Worm (Caenorhabditis elegans) whole organism, mixed stage, embryonic: ENCODE measurements around the gene chil-3.
"Not testable (repeated sequence)": the region's sequence is repeated elsewhere in the genome, so short reads cannot be mapped to it uniquely, and the experiment has no call there.

Experiments used
- bed-3 ChIP-seq: fragments of 200-800 bp; sonication (Bioruptor generic); optimal IDR thresholded peaks from 3 replicates; lab custom pipeline; 2018; ENCODE audit warnings: mild to moderate bottlenecking, missing genetic modification characterization, moderate library complexity, missing compliant biosample characterization
- blmp-1 ChIP-seq: fragments of 150-350 bp; optimal IDR thresholded peaks from 2 replicates; lab custom pipeline; 2014; ENCODE audit warnings: missing biosample characterization, missing genetic modification characterization
- ceh-39 ChIP-seq: fragments of 150-350 bp; optimal IDR thresholded peaks from 2 replicates; lab custom pipeline; 2014; ENCODE audit warnings: missing biosample characterization, missing genetic modification characterization
- ceh-43 ChIP-seq: fragments of 200-800 bp; sonication (Bioruptor generic); optimal IDR thresholded peaks from 2 replicates; lab custom pipeline; 2018; ENCODE audit warnings: mild to moderate bottlenecking, missing genetic modification characterization, moderate library complexity, missing compliant biosample characterization
- ceh-83 ChIP-seq: fragments of 200-800 bp; sonication (Bioruptor generic); optimal IDR thresholded peaks from 2 replicates; lab custom pipeline; 2018; ENCODE audit warnings: mild to moderate bottlenecking, missing genetic modification characterization, missing compliant biosample characterization
- ces-1 ChIP-seq: fragments of 150-350 bp; optimal IDR thresholded peaks from 2 replicates; lab custom pipeline; 2014; ENCODE audit warnings: missing biosample characterization, missing genetic modification reagents, missing genetic modification characterization
- cnd-1 ChIP-seq: fragments of 200-800 bp; sonication (Bioruptor generic); optimal IDR thresholded peaks from 2 replicates; lab custom pipeline; 2018; ENCODE audit warnings: mild to moderate bottlenecking, missing genetic modification characterization, missing compliant biosample characterization
- drap-1 ChIP-seq: fragments of 200-800 bp; sonication (Bioruptor generic); optimal IDR thresholded peaks from 3 replicates; lab custom pipeline; 2018; ENCODE audit warnings: mild to moderate bottlenecking, missing genetic modification characterization, missing compliant biosample characterization
- elt-1 ChIP-seq: sonication (generic microtip); optimal IDR thresholded peaks from 2 replicates; lab custom pipeline; 2017; ENCODE audit warnings: missing genetic modification characterization, mild to moderate bottlenecking, missing compliant biosample characterization, antibody characterized with exemption, moderate library complexity, borderline replicate concordance; ENCODE audit not compliant: insufficient read depth
- elt-3 ChIP-seq: fragments of 150-350 bp; optimal IDR thresholded peaks from 2 replicates; lab custom pipeline; 2014; ENCODE audit warnings: missing biosample characterization, missing genetic modification characterization
- flh-1 ChIP-seq: fragments of 200-800 bp; sonication (Bioruptor generic); optimal IDR thresholded peaks from 2 replicates; lab custom pipeline; 2018; ENCODE audit warnings: mild to moderate bottlenecking, missing genetic modification characterization, moderate library complexity, missing compliant biosample characterization
- ham-2 ChIP-seq: fragments of 200-800 bp; sonication (Bioruptor generic); optimal IDR thresholded peaks from 2 replicates; lab custom pipeline; 2018; ENCODE audit warnings: mild to moderate bottlenecking, missing genetic modification characterization, missing compliant biosample characterization
- lin-13 ChIP-seq: fragments of 150-350 bp; optimal IDR thresholded peaks from 2 replicates; lab custom pipeline; 2014; ENCODE audit warnings: missing biosample characterization, missing genetic modification characterization
- lin-32 ChIP-seq: fragments of 200-800 bp; sonication (Bioruptor generic); optimal IDR thresholded peaks from 2 replicates; lab custom pipeline; 2018; ENCODE audit warnings: mild to moderate bottlenecking, missing genetic modification characterization, missing compliant biosample characterization
- lsy-2 ChIP-seq: fragments of 150-350 bp; optimal IDR thresholded peaks from 2 replicates; lab custom pipeline; 2014; ENCODE audit warnings: missing biosample characterization, missing genetic modification characterization
- mab-5 ChIP-seq: fragments of 150-350 bp; optimal IDR thresholded peaks from 2 replicates; lab custom pipeline; 2014; ENCODE audit warnings: missing biosample characterization, missing genetic modification characterization
- mep-1 ChIP-seq: fragments of 150-350 bp; optimal IDR thresholded peaks from 2 replicates; lab custom pipeline; 2017; ENCODE audit warnings: missing biosample characterization, missing genetic modification reagents, missing genetic modification characterization, inconsistent platforms
- mls-2 ChIP-seq: sonication (generic microtip); optimal IDR thresholded peaks from 2 replicates; lab custom pipeline; 2016; ENCODE audit warnings: mild to moderate bottlenecking, missing genetic modification characterization, moderate library complexity, missing compliant biosample characterization
- nhr-12 ChIP-seq: fragments of 150-350 bp; optimal IDR thresholded peaks from 2 replicates; lab custom pipeline; 2014; ENCODE audit warnings: missing biosample characterization, missing genetic modification characterization
- nhr-2 ChIP-seq: fragments of 150-350 bp; optimal IDR thresholded peaks from 2 replicates; lab custom pipeline; 2014; ENCODE audit warnings: missing biosample characterization, missing genetic modification characterization
- nhr-237 ChIP-seq: fragments of 150-350 bp; optimal IDR thresholded peaks from 2 replicates; lab custom pipeline; 2014; ENCODE audit warnings: missing biosample characterization, missing genetic modification characterization
- nhr-28 ChIP-seq: fragments of 150-350 bp; optimal IDR thresholded peaks from 2 replicates; lab custom pipeline; 2014; ENCODE audit warnings: missing biosample characterization, missing genetic modification characterization
- nhr-76 ChIP-seq: sonication (generic microtip); optimal IDR thresholded peaks from 2 replicates; lab custom pipeline; 2017; ENCODE audit warnings: missing biosample characterization, missing genetic modification characterization
- pha-4 ChIP-seq: fragments of 150-350 bp; optimal IDR thresholded peaks from 2 replicates; lab custom pipeline; 2018; ENCODE audit warnings: missing biosample characterization, missing genetic modification reagents, missing genetic modification characterization
- sem-2 ChIP-seq: fragments of 200-800 bp; sonication (Bioruptor generic); optimal IDR thresholded peaks from 2 replicates; lab custom pipeline; 2018; ENCODE audit warnings: mild to moderate bottlenecking, missing genetic modification characterization, missing compliant biosample characterization
- snpc-4 ChIP-seq: fragments of 150-350 bp; optimal IDR thresholded peaks from 2 replicates; lab custom pipeline; 2014; ENCODE audit warnings: missing biosample characterization, missing genetic modification characterization
- sptf-1 ChIP-seq: sonication (generic microtip); optimal IDR thresholded peaks from 2 replicates; lab custom pipeline; 2017; ENCODE audit warnings: mild to moderate bottlenecking, missing genetic modification characterization, moderate library complexity, missing compliant biosample characterization
- tbx-8 ChIP-seq: fragments of 200-800 bp; sonication (Bioruptor generic); optimal IDR thresholded peaks from 2 replicates; lab custom pipeline; 2018; ENCODE audit warnings: mild to moderate bottlenecking, missing genetic modification characterization, moderate library complexity, missing compliant biosample characterization
- unc-120 ChIP-seq: sonication (generic microtip); optimal IDR thresholded peaks from 2 replicates; lab custom pipeline; 2017; ENCODE audit warnings: missing genetic modification characterization, missing compliant biosample characterization; ENCODE audit not compliant: poor library complexity, severe bottlenecking
- unc-39 ChIP-seq: fragments of 150-350 bp; optimal IDR thresholded peaks from 2 replicates; lab custom pipeline; 2014; ENCODE audit warnings: missing biosample characterization, missing genetic modification characterization
- unc-62 ChIP-seq: fragments of 150-350 bp; optimal IDR thresholded peaks from 2 replicates; lab custom pipeline; 2014; ENCODE audit warnings: missing biosample characterization, missing genetic modification reagents, missing genetic modification characterization
- zip-8 ChIP-seq: fragments of 150-350 bp; optimal IDR thresholded peaks from 2 replicates; lab custom pipeline; 2014; ENCODE audit warnings: missing biosample characterization, missing genetic modification characterization
- ztf-11 ChIP-seq: fragments of 150-350 bp; optimal IDR thresholded peaks from 2 replicates; lab custom pipeline; 2014; ENCODE audit warnings: missing biosample characterization, missing genetic modification characterization

The chil-3 gene

DNA sequence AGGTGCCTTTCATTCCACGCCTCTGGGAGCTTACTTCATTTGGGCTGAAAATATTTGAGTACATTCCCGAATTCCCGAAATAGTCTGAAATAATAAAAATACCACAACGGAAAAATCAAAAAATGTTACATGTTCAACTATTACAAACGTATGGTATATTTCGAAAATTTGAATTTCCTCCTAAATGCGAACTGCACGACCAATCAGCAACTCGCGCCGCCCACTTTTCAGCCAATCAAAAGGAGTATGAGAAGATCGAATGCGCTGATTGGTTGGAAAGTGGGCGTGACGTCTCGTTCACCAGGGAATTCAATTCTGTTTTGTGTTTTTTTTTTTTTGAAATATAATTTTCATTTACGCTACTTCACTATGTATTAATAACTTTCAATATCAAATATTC, 7.4 kb upstream of the chil-3 start, which contains the start of gene old-1:
Gene old-1, minus strand, starts transcription at position 50 of the 400 bp plus-strand sequence.
- TF ChIP-seq nhr-76 (tag; lab: Kevin White, UChicago) (no peak), tbx-8 (GFP tag; lab: Kevin White, UChicago) (no peak), unc-39 (tag; lab: Kevin White, UChicago) (no peak), drap-1 (no peak), unc-62 (GFP tag; lab: Kevin White, UChicago) (no peak), blmp-1 (tag; lab: Kevin White, UChicago) (no peak), nhr-237 (tag; lab: Kevin White, UChicago) (no peak), flh-1 (GFP tag; lab: Kevin White, UChicago) (no peak), snpc-4 (tag; lab: Kevin White, UChicago) (no peak), sem-2 (GFP tag; lab: Kevin White, UChicago) (no peak), ces-1 (GFP tag; lab: Kevin White, UChicago) (no peak), ham-2 (GFP tag; lab: Kevin White, UChicago) (no peak), lsy-2 (tag; lab: Kevin White, UChicago) (no peak), lin-13 (tag; lab: Kevin White, UChicago) (no peak), cnd-1 (tag; lab: Kevin White, UChicago) (no peak), ceh-43 (no peak), lin-32 (no peak), zip-8 (no peak), mls-2 (tag; lab: Kevin White, UChicago) (no peak), elt-1 (tag; lab: Kevin White, UChicago) (no peak)

DNA sequence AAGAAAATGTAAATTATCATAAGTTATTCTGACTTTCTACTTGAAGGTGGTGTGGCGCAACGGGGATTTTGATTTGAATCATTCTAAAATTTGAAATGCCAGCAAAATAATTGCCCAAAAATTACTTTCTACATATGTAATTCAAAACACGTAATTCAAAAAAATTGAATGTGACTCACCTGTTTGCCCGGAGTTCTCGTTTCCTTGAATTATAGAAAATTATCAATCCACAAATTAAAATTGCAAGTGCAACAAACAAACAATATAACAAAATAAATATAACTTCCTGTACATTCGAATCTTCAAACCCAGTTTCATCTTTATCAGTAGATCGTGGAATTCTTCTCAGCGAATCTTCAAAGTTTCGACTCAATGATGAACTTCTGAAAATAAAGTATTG, 6.9 kb upstream of the chil-3 start:
- TF ChIP-seq ceh-39 (no peak), mab-5 (tag; lab: Kevin White, UChicago) (no peak), nhr-12 (tag; lab: Kevin White, UChicago) (no peak), elt-3 (tag; lab: Kevin White, UChicago) (no peak), drap-1 (no peak), unc-62 (GFP tag; lab: Kevin White, UChicago) (no peak), mep-1 (tag; lab: Kevin White, UChicago) (no peak), unc-120 (tag; lab: Kevin White, UChicago) (no peak), mls-2 (tag; lab: Kevin White, UChicago) (no peak), lin-13 (tag; lab: Kevin White, UChicago) (no peak), blmp-1 (tag; lab: Kevin White, UChicago) (no peak), tbx-8 (GFP tag; lab: Kevin White, UChicago) (no peak), lsy-2 (tag; lab: Kevin White, UChicago) (no peak), lin-32 (no peak), nhr-28 (tag; lab: Kevin White, UChicago) (no peak), nhr-76 (tag; lab: Kevin White, UChicago) (no peak), ceh-43 (no peak), nhr-2 (tag; lab: Kevin White, UChicago) (no peak)

DNA sequence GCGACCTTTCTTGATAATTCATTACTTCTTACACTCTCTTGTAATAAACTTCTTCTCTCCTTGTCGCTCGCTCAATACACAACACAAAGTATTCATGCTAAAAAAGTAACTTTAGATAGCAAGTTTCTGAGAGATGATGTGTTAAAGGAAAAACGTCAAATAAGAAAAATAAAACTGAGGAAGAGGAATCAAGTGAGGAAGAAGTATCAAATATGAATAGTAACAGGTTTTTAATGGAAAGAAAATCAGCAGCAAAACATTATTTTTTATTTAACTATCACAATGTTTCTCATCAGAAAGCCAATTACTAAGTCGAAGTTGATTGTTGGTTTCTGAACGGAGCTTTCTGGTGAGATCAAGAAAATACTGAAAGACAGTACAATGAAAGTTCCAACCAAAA, 5.1 kb upstream of the chil-3 start, which contains the start of gene chil-1:
Gene chil-1, minus strand, starts transcription at position 101 of the 400 bp plus-strand sequence.
- not testable (repeated sequence) for TF ChIP-seq nhr-12, mls-2, snpc-4 (tag; lab: Kevin White, UChicago)

ce11 chrII:9862147-9862546, 853 bp upstream of the chil-3 start, which contains the start of gene C08H9.18:
C08H9.18 (minus strand) TSS chrII:9862247.
- TF ChIP-seq blmp-1 (tag; lab: Kevin White, UChicago), result no peak
- no peak for TF ChIP-seq bed-3 (GFP tag; lab: Kevin White, UChicago)
- no peak for TF ChIP-seq nhr-28 (tag; lab: Kevin White, UChicago)
- no peak for TF ChIP-seq ztf-11
- TF ChIP-seq, all 35 proteins: peak for 0

DNA sequence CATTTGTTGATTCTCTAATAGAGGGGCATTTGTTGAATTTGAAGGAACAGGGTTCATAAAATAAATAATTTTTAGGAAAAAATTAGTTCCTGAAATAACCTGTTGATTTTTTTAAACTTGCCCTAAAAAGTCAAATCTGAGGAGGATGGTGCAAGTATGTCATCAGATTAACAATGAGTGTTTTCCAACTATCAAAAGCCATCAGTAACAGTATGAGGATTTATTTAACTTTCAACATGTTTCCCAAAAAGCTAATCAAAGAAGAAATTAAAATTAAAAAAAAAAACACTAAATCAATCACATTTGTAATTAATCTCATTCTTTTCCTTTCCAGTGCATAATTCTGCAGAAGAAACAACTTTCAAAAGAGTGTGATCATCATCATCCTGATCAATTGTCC, 1.7 kb downstream of the chil-3 start, which contains the start of gene chil-5:
Gene chil-5, minus strand, starts transcription at position 101 of the 400 bp plus-strand sequence.
- TF ChIP-seq elt-3 (tag; lab: Kevin White, UChicago) (no peak), sptf-1 (tag; lab: Kevin White, UChicago) (no peak), unc-62 (GFP tag; lab: Kevin White, UChicago) (no peak), ztf-11 (no peak), lsy-2 (tag; lab: Kevin White, UChicago) (no peak), blmp-1 (tag; lab: Kevin White, UChicago) (no peak), cnd-1 (tag; lab: Kevin White, UChicago) (no peak), lin-13 (tag; lab: Kevin White, UChicago) (no peak), nhr-2 (tag; lab: Kevin White, UChicago) (no peak), nhr-76 (tag; lab: Kevin White, UChicago) (no peak), ceh-83 (GFP tag; lab: Kevin White, UChicago) (no peak), pha-4 (tag; lab: Kevin White, UChicago) (no peak), unc-120 (tag; lab: Kevin White, UChicago) (no peak), nhr-28 (tag; lab: Kevin White, UChicago) (no peak), ceh-39 (no peak), mab-5 (tag; lab: Kevin White, UChicago) (no peak), snpc-4 (tag; lab: Kevin White, UChicago) (no peak), mls-2 (tag; lab: Kevin White, UChicago) (no peak), nhr-237 (tag; lab: Kevin White, UChicago) (no peak)
- TF ChIP-seq, all 35 proteins: peak for 0
